Fruit fly (Drosophila melanogaster) whole organism, embryonic: Measurements from ENCODE around the gene sud1.
A peak's percentile ranks its signal among the peaks of the same experiment; 100 is the strongest.

Experiments used
- CG11398 ChIP-seq: fragments of 200-800 bp; sonication (Bioruptor generic); optimal IDR thresholded peaks from 2 replicates; lab custom pipeline; 2016; ENCODE audit warnings: missing biosample characterization, missing genetic modification characterization
- CG12219 ChIP-seq: fragments of 200-800 bp; sonication (Bioruptor generic); optimal IDR thresholded peaks from 3 replicates; lab custom pipeline; 2018; ENCODE audit warnings: missing biosample characterization, mild to moderate bottlenecking, missing genetic modification characterization
- CG12391 ChIP-seq: fragments of 200-800 bp; sonication (Bioruptor generic); optimal IDR thresholded peaks from 3 replicates; lab custom pipeline; 2018; ENCODE audit warnings: missing biosample characterization, mild to moderate bottlenecking, missing genetic modification characterization, moderate library complexity
- CG15011 ChIP-seq: fragments of 200-800 bp; sonication (Bioruptor generic); optimal IDR thresholded peaks from 3 replicates; lab custom pipeline; 2018; ENCODE audit warnings: missing biosample characterization, mild to moderate bottlenecking, missing genetic modification characterization
- CG15514 ChIP-seq: fragments of 200-800 bp; sonication (Bioruptor generic); optimal IDR thresholded peaks from 3 replicates; lab custom pipeline; 2017; ENCODE audit warnings: missing biosample characterization, missing genetic modification characterization, mild to moderate bottlenecking, moderate library complexity, missing genetic modification reagents
- CG1603 ChIP-seq: fragments of 200-800 bp; sonication (Bioruptor generic); optimal IDR thresholded peaks from 2 replicates; lab custom pipeline; 2019; ENCODE audit warnings: missing biosample characterization, mild to moderate bottlenecking, missing genetic modification characterization, moderate library complexity
- CG17612 ChIP-seq: fragments of 200-800 bp; sonication (Bioruptor generic); IDR thresholded peaks from 2 replicates; pipeline ENCODE4 v1.3.6; 2022; ENCODE audit warnings: missing biosample characterization, missing genetic modification characterization
- CG2678 ChIP-seq: fragments of 200-800 bp; sonication (Bioruptor generic); optimal IDR thresholded peaks from 3 replicates; lab custom pipeline; 2019; ENCODE audit warnings: missing biosample characterization, mild to moderate bottlenecking, missing genetic modification characterization, moderate library complexity
- CG3065 ChIP-seq: fragments of 200-800 bp; sonication (Bioruptor generic); optimal IDR thresholded peaks from 2 replicates; lab custom pipeline; 2016; ENCODE audit warnings: missing biosample characterization, missing genetic modification characterization
- CG32767 ChIP-seq: fragments of 200-800 bp; sonication (Bioruptor generic); IDR thresholded peaks from 2 replicates; pipeline ENCODE4 v1.3.6; 2022; ENCODE audit warnings: missing biosample characterization, missing genetic modification characterization
- CG33213 ChIP-seq: fragments of 200-800 bp; sonication (Bioruptor generic); optimal IDR thresholded peaks from 3 replicates; lab custom pipeline; 2016; ENCODE audit warnings: missing biosample characterization, missing genetic modification characterization
- CG43689 ChIP-seq: fragments of 200-800 bp; sonication (Bioruptor generic); IDR thresholded peaks from 2 replicates; pipeline ENCODE4 v1.3.6; 2022; ENCODE audit warnings: missing biosample characterization, missing genetic modification characterization
- CG7372 ChIP-seq: fragments of 200-800 bp; sonication (Bioruptor generic); IDR thresholded peaks from 2 replicates; pipeline ENCODE4 v1.3.6; 2022; ENCODE audit warnings: missing biosample characterization, missing genetic modification characterization
- CG8765 ChIP-seq: fragments of 200-800 bp; sonication (Bioruptor generic); IDR thresholded peaks from 2 replicates; pipeline ENCODE4 v1.3.6; 2022; ENCODE audit warnings: missing biosample characterization, missing genetic modification characterization
- CG8944 ChIP-seq: fragments of 200-800 bp; sonication (Bioruptor generic); optimal IDR thresholded peaks from 3 replicates; lab custom pipeline; 2016; ENCODE audit warnings: missing biosample characterization, missing genetic modification characterization
- CG9437 ChIP-seq: fragments of 200-800 bp; sonication (Bioruptor generic); optimal IDR thresholded peaks from 2 replicates; lab custom pipeline; 2018; ENCODE audit warnings: missing biosample characterization, mild to moderate bottlenecking, missing genetic modification characterization
- Camta ChIP-seq: fragments of 200-800 bp; sonication (Bioruptor generic); optimal IDR thresholded peaks from 2 replicates; lab custom pipeline; 2016; ENCODE audit warnings: missing biosample characterization, missing genetic modification characterization
- Dll ChIP-seq: fragments of 200-800 bp; sonication (Bioruptor generic); IDR thresholded peaks from 4 replicates; pipeline ENCODE4 v1.3.6; 2022; ENCODE audit warnings: missing biosample characterization, missing genetic modification characterization; ENCODE audit not compliant: partially characterized antibody
- Dref ChIP-seq: fragments of 200-800 bp; sonication (Bioruptor generic); IDR thresholded peaks from 2 replicates; pipeline ENCODE4 v1.3.6; 2022; ENCODE audit warnings: missing biosample characterization, missing genetic modification characterization
- Elba2 ChIP-seq: fragments of 200-800 bp; sonication (Bioruptor generic); optimal IDR thresholded peaks from 3 replicates; lab custom pipeline; 2016; ENCODE audit warnings: missing biosample characterization, missing genetic modification characterization
- Hr78 ChIP-seq, 2 experiments: fragments of 200-800 bp in 1 of 2; fragments of >200 bp in 1 of 2; sonication (Bioruptor generic) in 1 of 2; optimal IDR thresholded peaks; 2 replicates each; lab custom pipeline; 2017 to 2019; ENCODE audit warnings: missing biosample characterization in 2 of 2, missing genetic modification characterization in 2 of 2, mild to moderate bottlenecking in 1 of 2, moderate library complexity in 1 of 2
- Hsf ChIP-seq: fragments of 200-800 bp; sonication (Bioruptor generic); optimal IDR thresholded peaks from 3 replicates; lab custom pipeline; 2016; ENCODE audit warnings: missing biosample characterization, missing genetic modification characterization
- MTF-1 ChIP-seq: fragments of 200-800 bp; sonication (Bioruptor generic); optimal IDR thresholded peaks from 2 replicates; lab custom pipeline; 2018; ENCODE audit warnings: missing biosample characterization, mild to moderate bottlenecking, missing genetic modification characterization, borderline replicate concordance
- NK7.1 ChIP-seq: fragments of 200-800 bp; sonication (Bioruptor generic); optimal IDR thresholded peaks from 3 replicates; lab custom pipeline; 2016; ENCODE audit warnings: missing biosample characterization, missing genetic modification characterization
- Neu2 ChIP-seq: fragments of 200-800 bp; sonication (Bioruptor generic); optimal IDR thresholded peaks from 3 replicates; lab custom pipeline; 2016; ENCODE audit warnings: missing biosample characterization, missing genetic modification characterization, borderline replicate concordance
- Nf-YC ChIP-seq: fragments of 200-800 bp; optimal IDR thresholded peaks from 3 replicates; lab custom pipeline; 2019; ENCODE audit warnings: missing biosample characterization, mild to moderate bottlenecking, missing genetic modification characterization, moderate library complexity
- Poxn ChIP-seq: fragments of 200-800 bp; sonication (Bioruptor generic); IDR thresholded peaks from 2 replicates; pipeline ENCODE4 v1.3.6; 2022; ENCODE audit warnings: missing biosample characterization, missing genetic modification characterization
- Six4 ChIP-seq: fragments of 200-800 bp; sonication (Bioruptor generic); optimal IDR thresholded peaks from 2 replicates; lab custom pipeline; 2016; ENCODE audit warnings: missing biosample characterization, missing genetic modification characterization
- ara ChIP-seq: fragments of 200-800 bp; sonication (Bioruptor generic); IDR thresholded peaks from 2 replicates; pipeline ENCODE4 v1.3.6; 2022; ENCODE audit warnings: missing biosample characterization, missing genetic modification characterization
- ase ChIP-seq: fragments of 200-800 bp; sonication (Bioruptor generic); IDR thresholded peaks from 3 replicates; pipeline ENCODE4 v1.3.6; 2022; ENCODE audit warnings: missing biosample characterization, missing genetic modification characterization
- crol ChIP-seq: fragments of 200-800 bp; sonication (Bioruptor generic); IDR thresholded peaks from 2 replicates; pipeline ENCODE4 v1.3.6; 2022; ENCODE audit warnings: missing biosample characterization, missing genetic modification characterization
- h ChIP-seq: fragments of >200 bp; optimal IDR thresholded peaks from 2 replicates; lab custom pipeline; 2017
- her ChIP-seq: fragments of 200-800 bp; sonication (Bioruptor generic); optimal IDR thresholded peaks from 2 replicates; lab custom pipeline; 2016; ENCODE audit warnings: missing biosample characterization, missing genetic modification characterization
- jing ChIP-seq: fragments of 200-800 bp; sonication (Bioruptor generic); optimal IDR thresholded peaks from 2 replicates; lab custom pipeline; 2018; ENCODE audit warnings: missing biosample characterization, mild to moderate bottlenecking, missing genetic modification characterization
- nerfin-2 ChIP-seq: fragments of 200-800 bp; sonication (Bioruptor generic); IDR thresholded peaks from 2 replicates; pipeline ENCODE4 v1.3.6; 2022; ENCODE audit warnings: missing biosample characterization, missing genetic modification characterization; ENCODE audit not compliant: partially characterized antibody
- oc ChIP-seq: fragments of 200-800 bp; sonication (Bioruptor generic); optimal IDR thresholded peaks from 2 replicates; lab custom pipeline; 2018; ENCODE audit warnings: missing biosample characterization, mild to moderate bottlenecking, missing genetic modification characterization, moderate library complexity
- odd ChIP-seq: fragments of 200-800 bp; sonication (Bioruptor generic); optimal IDR thresholded peaks from 2 replicates; lab custom pipeline; 2017; ENCODE audit warnings: missing biosample characterization, mild to moderate bottlenecking, missing genetic modification characterization
- peb ChIP-seq: fragments of 200-800 bp; sonication (Bioruptor generic); IDR thresholded peaks from 2 replicates; pipeline ENCODE4 v1.3.6; 2022; ENCODE audit warnings: missing biosample characterization, missing genetic modification characterization
- row ChIP-seq: fragments of 200-800 bp; sonication (Bioruptor generic); IDR thresholded peaks from 3 replicates; pipeline ENCODE4 v1.3.6; 2022; ENCODE audit warnings: missing biosample characterization, missing genetic modification characterization
- sc ChIP-seq, 3 experiments: fragments of >200 bp in 2 of 3; fragments of 200-800 bp in 1 of 3; sonication (Bioruptor generic) in 1 of 3; optimal IDR thresholded peaks; 2 replicates in 2 of 3; 3 replicates in 1 of 3; lab custom pipeline; 2017; ENCODE audit warnings: mild to moderate bottlenecking in 1 of 3, missing biosample characterization in 1 of 3, missing genetic modification characterization in 1 of 3, missing genetic modification reagents in 1 of 3
- toy ChIP-seq: fragments of 200-800 bp; sonication (Bioruptor generic); IDR thresholded peaks from 2 replicates; pipeline ENCODE4 v1.3.6; 2022; ENCODE audit warnings: missing biosample characterization, missing genetic modification characterization

sud1 gene

dm6 chr3R:24962470-24962869 lies 44.8 kb upstream of the sud1 start (continued):
- no peak for TF ChIP-seq NK7.1
- no peak for TF ChIP-seq Dref (GFP tag; lab: Robert Waterston, UW)
- peak; percentile 55 for TF ChIP-seq oc
- peak; percentile 26 for TF ChIP-seq Hsf
- peak; percentile 58 for TF ChIP-seq ara (GFP tag; lab: Robert Waterston, UW)
- no peak for TF ChIP-seq nerfin-2 (GFP tag; lab: Robert Waterston, UW)
- peak; percentile 62 for TF ChIP-seq jing (GFP tag; lab: Kevin White, UChicago)
- TF ChIP-seq toy (GFP tag; lab: Robert Waterston, UW): no peak
- TF ChIP-seq Dll (GFP tag; lab: Robert Waterston, UW): no peak
- TF ChIP-seq Nf-YC (tag; lab: Kevin White, UChicago): no peak
- TF ChIP-seq Hr78 (GFP tag; optimal IDR thresholded peaks at IDR 0.05; lab: Kevin White, UChicago): peak in 1 of 2 experiments; percentile 73
- TF ChIP-seq Six4: peak; percentile 28
- TF ChIP-seq Neu2 (GFP tag; lab: Kevin White, UChicago): no peak
- no peak for TF ChIP-seq CG15011
- TF ChIP-seq row (GFP tag; lab: Robert Waterston, UW): peak; percentile 68; the same call in 2 of the 3 replicates
- TF ChIP-seq CG12391 (tag; lab: Kevin White, UChicago): peak; percentile 52
- peak; percentile 77 for TF ChIP-seq CG2678 (tag; lab: Kevin White, UChicago)
- peak; percentile 20 for TF ChIP-seq CG15514 (GFP tag; lab: Kevin White, UChicago)
- no peak for TF ChIP-seq sc (optimal IDR thresholded peaks at IDR 0.05; lab: Kevin White, UChicago)
- peak; percentile 17 for TF ChIP-seq sc (GFP tag; optimal IDR thresholded peaks at IDR 0.05; lab: Kevin White, UChicago)
- TF ChIP-seq ase: peak; percentile 61; the same call in 2 of the 3 replicates
- TF ChIP-seq her: peak; percentile 59
- TF ChIP-seq CG8944: peak; percentile 10
- peak; percentile 66 for TF ChIP-seq CG43689 (GFP tag; lab: Robert Waterston, UW)
- no peak for TF ChIP-seq h
- peak; percentile 46; the same call in 1 of the 2 replicates for TF ChIP-seq CG32767 (GFP tag; lab: Robert Waterston, UW)
- TF ChIP-seq CG8765: no peak
- TF ChIP-seq CG7372 (GFP tag; lab: Robert Waterston, UW): 0 out of 2 replicates have a peak, but pooled peaks have one; percentile 27
- peak; percentile 22 for TF ChIP-seq CG9437 (GFP tag; lab: Kevin White, UChicago)
- TF ChIP-seq Elba2: no peak
- TF ChIP-seq MTF-1: no peak
- TF ChIP-seq CG12219 (GFP tag; lab: Kevin White, UChicago): peak; percentile 47
- TF ChIP-seq CG17612 (GFP tag; lab: Robert Waterston, UW): 0 out of 2 replicates have a peak, but pooled peaks have one; percentile 7
- peak; percentile 82 for TF ChIP-seq CG1603 (tag; lab: Kevin White, UChicago)
- no peak for TF ChIP-seq CG3065 (GFP tag; lab: Kevin White, UChicago)
- TF ChIP-seq, all 482 proteins: peak for 268

dm6 chr3R:24953152-24953551 lies 35.5 kb upstream of the sud1 start:
- TF ChIP-seq oc (no peak), peb (GFP tag; lab: Robert Waterston, UW) (no peak), odd (GFP tag; lab: Kevin White, UChicago) (no peak), Camta (GFP tag; lab: Kevin White, UChicago) (no peak), crol (GFP tag; lab: Robert Waterston, UW) (no peak), CG33213 (GFP tag; lab: Kevin White, UChicago) (no peak), CG11398 (no peak), Poxn (GFP tag; lab: Robert Waterston, UW) (no peak)
